Fruit fly (Drosophila melanogaster): Measurements from ENCODE around the gene msk.
A peak's percentile ranks its signal among the peaks of the same experiment; 100 is the strongest.

The msk gene

DNA sequence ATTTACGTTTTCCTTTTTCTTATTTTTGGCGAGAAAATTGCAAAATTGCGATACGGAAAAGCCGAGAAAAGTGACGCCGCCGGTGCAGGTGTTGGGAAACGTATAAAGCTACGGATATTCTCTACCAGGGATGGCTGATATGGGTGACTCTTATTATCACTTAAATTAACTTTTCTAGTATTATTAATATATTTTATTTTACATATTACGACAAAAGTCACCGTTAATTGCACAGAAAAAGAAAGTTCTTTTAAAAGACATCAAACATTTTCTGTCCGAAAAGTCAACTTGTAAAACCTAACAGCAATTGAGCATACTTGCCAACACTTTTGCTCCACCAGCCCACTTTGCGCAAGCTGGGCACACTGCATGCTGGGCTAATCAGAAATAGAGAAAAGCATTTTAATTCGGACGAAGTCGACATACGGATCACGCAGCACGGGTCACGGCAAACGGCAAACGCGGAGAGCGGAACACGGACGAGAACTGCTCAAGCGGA, 11.8 kb downstream of the msk start, which contains the start of the genes Cds and Uba2 (continued):
- TF ChIP-seq CG17385 (GFP tag; optimal IDR thresholded peaks at IDR 0.05): peak; percentile 89
- TF ChIP-seq CG12744 (GFP tag; optimal IDR thresholded peaks at IDR 0.05): peak; percentile 51
- TF ChIP-seq mam (GFP tag; optimal IDR thresholded peaks at IDR 0.05): peak; percentile 88
- TF ChIP-seq kah (GFP tag; optimal IDR thresholded peaks at IDR 0.05): peak; percentile 44
- TF ChIP-seq Awh (GFP tag; IDR thresholded peaks at IDR 0.05): peak; percentile 53; the same call in 1 of the 2 replicates
- peak; percentile 89 for TF ChIP-seq tap (tag; optimal IDR thresholded peaks at IDR 0.05)
- peak; percentile 79 for TF ChIP-seq CG17186 (GFP tag; optimal IDR thresholded peaks at IDR 0.05)
- TF ChIP-seq CG32772 (GFP tag; IDR thresholded peaks at IDR 0.05): peak; percentile 89
- TF ChIP-seq p53 (GFP tag; optimal IDR thresholded peaks at IDR 0.05): peak; percentile 40
- TF ChIP-seq CG11093 (GFP tag; IDR thresholded peaks at IDR 0.05): peak; percentile 84
- TF ChIP-seq Jarid2 (GFP tag; optimal IDR thresholded peaks at IDR 0.05): no peak
- peak; percentile 75 for TF ChIP-seq CG8281 (tag; optimal IDR thresholded peaks at IDR 0.05)
- no peak for TF ChIP-seq Lpt (GFP tag; optimal IDR thresholded peaks at IDR 0.05)
- TF ChIP-seq CG2120 (GFP tag; optimal IDR thresholded peaks at IDR 0.05): peak; percentile 95
- peak; percentile 94 for TF ChIP-seq CG12942 (GFP tag; optimal IDR thresholded peaks at IDR 0.05)
- TF ChIP-seq Dll (GFP tag; IDR thresholded peaks at IDR 0.05; ENCODE audit: partially characterized antibody): no peak
- TF ChIP-seq scrt (GFP tag; optimal IDR thresholded peaks at IDR 0.05): peak; percentile 82
- peak; percentile 71 for TF ChIP-seq jumu (GFP tag; optimal IDR thresholded peaks at IDR 0.05)
- TF ChIP-seq CG2678 (tag; optimal IDR thresholded peaks at IDR 0.05): peak; percentile 94
- TF ChIP-seq vvl (GFP tag; IDR thresholded peaks at IDR 0.05): peak; percentile 90
- peak; percentile 90 for TF ChIP-seq kay (GFP tag; optimal IDR thresholded peaks at IDR 0.05)
- TF ChIP-seq D19B (GFP tag; optimal IDR thresholded peaks at IDR 0.05): peak; percentile 85
- peak; percentile 48 for TF ChIP-seq pb (GFP tag; optimal IDR thresholded peaks at IDR 0.05)
- peak; percentile 84 for TF ChIP-seq psq (GFP tag; optimal IDR thresholded peaks at IDR 0.05)
- peak; percentile 52 for TF ChIP-seq MTF-1 (GFP tag; optimal IDR thresholded peaks at IDR 0.05; ENCODE audit: borderline replicate concordance)
- TF ChIP-seq CG8944 (GFP tag; optimal IDR thresholded peaks at IDR 0.05): peak; percentile 69
- peak; percentile 40 for TF ChIP-seq Scr (GFP tag; IDR thresholded peaks at IDR 0.05; ENCODE audit: partially characterized antibody)
- TF ChIP-seq Side (GFP tag; optimal IDR thresholded peaks at IDR 0.05): peak; percentile 69
- TF ChIP-seq Spps (tag; optimal IDR thresholded peaks at IDR 0.05): peak; percentile 71
- peak; percentile 65 for TF ChIP-seq ro (GFP tag; IDR thresholded peaks at IDR 0.05)
- no peak for TF ChIP-seq pita (GFP tag; optimal IDR thresholded peaks at IDR 0.05)
- peak; percentile 94 for TF ChIP-seq CG12155 (GFP tag; optimal IDR thresholded peaks at IDR 0.05)
- peak; percentile 86; the same call in 1 of the 2 replicates for TF ChIP-seq CG32767 (GFP tag; IDR thresholded peaks at IDR 0.05)
- peak; percentile 80 for TF ChIP-seq schlank (tag; optimal IDR thresholded peaks at IDR 0.05)
- peak; percentile 92 for TF ChIP-seq CG7928 (GFP tag; optimal IDR thresholded peaks at IDR 0.05)
- TF ChIP-seq Ravus (GFP tag; IDR thresholded peaks at IDR 0.05): peak; percentile 66
- TF ChIP-seq dmrt11E (tag; optimal IDR thresholded peaks at IDR 0.05): peak; percentile 84
- TF ChIP-seq Drgx (GFP tag; IDR thresholded peaks at IDR 0.05): peak; percentile 84
- TF ChIP-seq sens (GFP tag): peak; percentile 96
- peak; percentile 97 for TF ChIP-seq row (GFP tag; IDR thresholded peaks at IDR 0.05)
- TF ChIP-seq CG8359 (GFP tag; optimal IDR thresholded peaks at IDR 0.05; ENCODE audit: borderline replicate concordance): peak; percentile 61
- TF ChIP-seq CG30403 (GFP tag; optimal IDR thresholded peaks at IDR 0.05): peak; percentile 96
- TF ChIP-seq vfl (GFP tag; optimal IDR thresholded peaks at IDR 0.05): peak; percentile 85
- TF ChIP-seq jigr1 (GFP tag; IDR thresholded peaks at IDR 0.05): peak; percentile 84
- peak; percentile 97 for TF ChIP-seq Ets65A (GFP tag)
- peak; percentile 71 for TF ChIP-seq fu2 (GFP tag; optimal IDR thresholded peaks at IDR 0.05)
- peak; percentile 88 for TF ChIP-seq Aef1 (GFP tag; IDR thresholded peaks at IDR 0.05)
- peak; percentile 95 for TF ChIP-seq NfI (GFP tag; optimal IDR thresholded peaks at IDR 0.05)
- peak; percentile 84 for TF ChIP-seq CG11560 (tag; IDR thresholded peaks at IDR 0.05)
- peak; percentile 93 for TF ChIP-seq CG34376 (GFP tag; optimal IDR thresholded peaks at IDR 0.05)
- peak; percentile 93 for TF ChIP-seq unpg (GFP tag; optimal IDR thresholded peaks at IDR 0.05)

Measured in whole organism, embryonic.